Worm (Caenorhabditis elegans): ENCODE measurements around the gene dct-11.

Gene dct-11

ce11 chrX:5862408-5862807 lies 22.8 kb upstream of the dct-11 start, which contains the start of gene ctbp-1:
ctbp-1 (plus strand) TSS chrX:5862708.
- TF ChIP-seq ref-2 (tag; optimal IDR thresholded peaks at IDR 0.05) = no peak
- no peak for TF ChIP-seq ets-4 (tag; optimal IDR thresholded peaks at IDR 0.05)
- no peak for TF ChIP-seq ttx-3 (tag; optimal IDR thresholded peaks at IDR 0.05)
- no peak for TF ChIP-seq Y22D7AL.16 (tag; optimal IDR thresholded peaks at IDR 0.05)
- TF ChIP-seq nfya-1 (tag; optimal IDR thresholded peaks at IDR 0.05) = no peak
- no peak for TF ChIP-seq sox-4 (tag; optimal IDR thresholded peaks at IDR 0.05)
- no peak for TF ChIP-seq pqm-1 (tag; optimal IDR thresholded peaks at IDR 0.05)
- TF ChIP-seq K09A11.1 (tag; optimal IDR thresholded peaks at IDR 0.05; ENCODE audit: insufficient read depth) = no peak
- no peak for TF ChIP-seq odd-2 (tag; optimal IDR thresholded peaks at IDR 0.05)
- no peak for TF ChIP-seq pha-2 (tag; optimal IDR thresholded peaks at IDR 0.05)
- no peak for TF ChIP-seq ceh-6 (GFP tag; optimal IDR thresholded peaks at IDR 0.05)
- no peak for TF ChIP-seq nhr-232 (tag; optimal IDR thresholded peaks at IDR 0.05)
- TF ChIP-seq eyg-1 (tag; optimal IDR thresholded peaks at IDR 0.05) = no peak
- no peak for TF ChIP-seq zip-5 (tag; optimal IDR thresholded peaks at IDR 0.05)
- no peak for TF ChIP-seq mec-3 (tag; optimal IDR thresholded peaks at IDR 0.05; ENCODE audit: borderline replicate concordance)

- peak; percentile 76 for TF ChIP-seq unc-42 (tag; optimal IDR thresholded peaks at IDR 0.05)
- TF ChIP-seq sox-2 (GFP tag; IDR thresholded peaks at IDR 0.05) = no peak
Measured at ce11 chrX:5859161-5859560, 19.6 kb upstream of the dct-11 start.

ce11 chrX:5854452-5855234 lies 15.1 kb upstream of the dct-11 start:
- TF ChIP-seq unc-55 (GFP tag; optimal IDR thresholded peaks at IDR 0.05) (peak; percentile 62), odd-2 (tag; optimal IDR thresholded peaks at IDR 0.05) (no peak), ceh-14 (tag; optimal IDR thresholded peaks at IDR 0.05) (no peak), hlh-8 (tag; optimal IDR thresholded peaks at IDR 0.05) (no peak), pax-1 (tag; optimal IDR thresholded peaks at IDR 0.05) (no peak), unc-42 (tag; optimal IDR thresholded peaks at IDR 0.05) (no peak)

- no peak for TF ChIP-seq ztf-16 (tag; optimal IDR thresholded peaks at IDR 0.05)
- TF ChIP-seq npax-4 (tag; optimal IDR thresholded peaks at IDR 0.05) = no peak
- no peak for TF ChIP-seq ceh-6 (GFP tag; optimal IDR thresholded peaks at IDR 0.05)
- no peak for TF ChIP-seq ceh-34 (tag; optimal IDR thresholded peaks at IDR 0.05)
Measured at ce11 chrX:5854163-5854451, 14.5 kb upstream of the dct-11 start, which contains the start of gene hog-1. hog-1 (minus strand) TSS chrX:5854263.

ce11 chrX:5852113-5852512 lies 12.5 kb upstream of the dct-11 start:
- no peak for TF ChIP-seq fax-1 (tag; optimal IDR thresholded peaks at IDR 0.05)
- TF ChIP-seq rnt-1 (tag; optimal IDR thresholded peaks at IDR 0.05) = no peak
- no peak for TF ChIP-seq mec-3 (tag; optimal IDR thresholded peaks at IDR 0.05; ENCODE audit: borderline replicate concordance)
- no peak for TF ChIP-seq pha-2 (tag; optimal IDR thresholded peaks at IDR 0.05)

DNA sequence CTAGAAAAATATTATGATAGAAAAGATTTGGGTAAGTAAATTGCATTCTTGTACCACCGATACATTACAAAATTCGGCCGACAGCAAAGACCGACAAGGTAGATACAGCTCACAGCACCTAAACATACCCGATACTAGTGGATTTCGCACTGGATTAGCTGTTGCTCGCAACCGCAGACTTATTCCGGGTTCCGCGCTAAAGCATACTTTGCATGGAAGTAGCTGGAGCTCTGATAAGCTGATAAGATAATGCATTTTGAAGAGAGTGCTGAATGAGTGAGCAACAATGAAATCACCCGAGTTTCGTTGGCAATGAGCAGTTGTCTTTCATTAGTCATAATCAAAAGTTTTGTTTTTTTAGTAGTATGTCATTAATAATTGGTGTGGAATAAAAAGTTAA lies 10.9 kb upstream of the dct-11 start:
- no peak for TF ChIP-seq fkh-10 (GFP tag; optimal IDR thresholded peaks at IDR 0.05)
- TF ChIP-seq C38D4.7 (GFP tag; optimal IDR thresholded peaks at IDR 0.05) = no peak
- TF ChIP-seq lim-6 (tag; optimal IDR thresholded peaks at IDR 0.05) = no peak
- TF ChIP-seq hlh-15 (tag; optimal IDR thresholded peaks at IDR 0.05) = no peak
- no peak for TF ChIP-seq elt-2 (tag; optimal IDR thresholded peaks at IDR 0.05)
- no peak for TF ChIP-seq tbx-2 (tag; optimal IDR thresholded peaks at IDR 0.05)
- TF ChIP-seq pha-2 (tag; optimal IDR thresholded peaks at IDR 0.05) = no peak
- TF ChIP-seq ceh-34 (tag; optimal IDR thresholded peaks at IDR 0.05) = no peak
